Worm (Caenorhabditis elegans): ENCODE measurements around the gene F09E5.14.

ce11 chrII:5374967-5375366 is 30.3 kb upstream of the F09E5.14 start, which contains the start of gene algn-2:
- TF ChIP-seq ama-1 (optimal IDR thresholded peaks at IDR 0.05), result no peak
- TF ChIP-seq nhr-42 (GFP tag; IDR thresholded peaks at IDR 0.05), result no peak
- TF ChIP-seq dpl-1 (GFP tag; optimal IDR thresholded peaks at IDR 0.05), result no peak
- TF ChIP-seq nhr-76 (tag; optimal IDR thresholded peaks at IDR 0.05), result no peak
- TF ChIP-seq lsy-2 (tag; optimal IDR thresholded peaks at IDR 0.05), result no peak
- TF ChIP-seq ceh-20 (GFP tag; IDR thresholded peaks at IDR 0.05), result no peak
- no peak for TF ChIP-seq unc-62 (GFP tag; optimal IDR thresholded peaks at IDR 0.05 in 1 of 2)
- no peak for TF ChIP-seq unc-62 (tag; optimal IDR thresholded peaks at IDR 0.05)
- TF ChIP-seq nhr-77 (tag; optimal IDR thresholded peaks at IDR 0.05), result no peak
- no peak for TF ChIP-seq nhr-25 (tag; optimal IDR thresholded peaks at IDR 0.05; ENCODE audit: borderline replicate concordance, insufficient read depth)
- no peak for TF ChIP-seq ceh-82 (tag; optimal IDR thresholded peaks at IDR 0.05)
- no peak for TF ChIP-seq aly-2 (tag; optimal IDR thresholded peaks at IDR 0.05)

Measured in whole organism, L4 larva.